Worm (Caenorhabditis elegans) whole organism, L1 larva: ENCODE measurements around the gene hmit-1.3.
A peak's percentile ranks its signal among the peaks of the same experiment; 100 is the strongest.

ENCODE experiments used
- C04F5.9 ChIP-seq: sonication (generic microtip); optimal IDR thresholded peaks from 2 replicates; lab custom pipeline; 2016; ENCODE audit warnings: missing genetic modification characterization, missing compliant biosample characterization
- C16A3.4 ChIP-seq: fragments of 150-350 bp; optimal IDR thresholded peaks from 2 replicates; lab custom pipeline; 2014; ENCODE audit warnings: missing biosample characterization, missing genetic modification characterization
- C34B4.2 ChIP-seq: sonication (generic microtip); optimal IDR thresholded peaks from 2 replicates; lab custom pipeline; 2017; ENCODE audit warnings: mild to moderate bottlenecking, missing genetic modification characterization, missing compliant biosample characterization
- F16B12.6 ChIP-seq: fragments of 150-350 bp; optimal IDR thresholded peaks from 2 replicates; lab custom pipeline; 2014; ENCODE audit warnings: missing biosample characterization, missing genetic modification characterization
- blmp-1 ChIP-seq: fragments of 150-350 bp; optimal IDR thresholded peaks from 2 replicates; lab custom pipeline; 2014; ENCODE audit warnings: missing biosample characterization, missing genetic modification characterization
- ceh-63 ChIP-seq: fragments of 200-800 bp; sonication (Bioruptor generic); optimal IDR thresholded peaks from 2 replicates; lab custom pipeline; 2018; ENCODE audit warnings: mild to moderate bottlenecking, missing genetic modification characterization, missing compliant biosample characterization
- ceh-82 ChIP-seq, 3 experiments: fragments of 150-350 bp in 1 of 3; sonication (generic microtip) in 2 of 3; optimal IDR thresholded peaks; 2 replicates each; lab custom pipeline; 2014 to 2017; ENCODE audit warnings: missing biosample characterization in 3 of 3, missing genetic modification characterization in 3 of 3
- ceh-88 ChIP-seq: fragments of 200-800 bp; sonication (Bioruptor generic); IDR thresholded peaks from 2 replicates; pipeline ENCODE4 v1.3.6; 2022; ENCODE audit warnings: missing genetic modification characterization, missing compliant biosample characterization
- ceh-90 ChIP-seq: sonication (generic microtip); optimal IDR thresholded peaks from 2 replicates; lab custom pipeline; 2016; ENCODE audit warnings: missing genetic modification characterization, missing compliant biosample characterization
- dpl-1 ChIP-seq, 3 experiments: fragments of 150-350 bp in 2 of 3; sonication (generic microtip) in 1 of 3; optimal IDR thresholded peaks; 2 replicates each; lab custom pipeline; 2014 to 2017; ENCODE audit warnings: missing biosample characterization in 3 of 3, missing genetic modification characterization in 3 of 3, missing genetic modification reagents in 3 of 3
- dsc-1 ChIP-seq: sonication (generic microtip); optimal IDR thresholded peaks from 2 replicates; lab custom pipeline; 2016; ENCODE audit warnings: mild to moderate bottlenecking, missing genetic modification characterization, missing compliant biosample characterization
- efl-1 ChIP-seq, 4 experiments: fragments of 150-350 bp; optimal IDR thresholded peaks in 3 of 4; peaks in 1 of 4; 1 replicate in 1 of 4; 2 replicates in 3 of 4; lab custom pipeline; 2014; ENCODE audit warnings: missing biosample characterization in 2 of 4, missing genetic modification characterization in 2 of 4, missing genetic modification reagents in 2 of 4
- egl-27 ChIP-seq, 2 experiments: fragments of 150-350 bp in 1 of 2; sonication (generic microtip); optimal IDR thresholded peaks; 3 replicates each; lab custom pipeline; 2017 to 2018; ENCODE audit warnings: missing biosample characterization in 2 of 2, missing genetic modification characterization in 2 of 2, missing genetic modification reagents in 2 of 2
- elt-2 ChIP-seq: sonication (generic microtip); optimal IDR thresholded peaks from 2 replicates; lab custom pipeline; 2016; ENCODE audit warnings: missing genetic modification characterization, mild to moderate bottlenecking, inconsistent platforms, missing compliant biosample characterization, missing genetic modification reagents
- elt-3 ChIP-seq, 6 experiments: fragments of 150-350 bp in 1 of 6; sonication (generic microtip); optimal IDR thresholded peaks; 2 replicates each; lab custom pipeline; 2017 to 2018; ENCODE audit warnings: missing biosample characterization in 6 of 6, missing genetic modification characterization in 6 of 6, inconsistent platforms in 1 of 6
- fos-1 ChIP-seq: fragments of 150-350 bp; optimal IDR thresholded peaks from 2 replicates; lab custom pipeline; 2014; ENCODE audit warnings: missing biosample characterization, missing genetic modification characterization
- grh-1 ChIP-seq: fragments of 200-800 bp; sonication (Bioruptor generic); IDR thresholded peaks from 2 replicates; pipeline ENCODE4 v1.3.6; 2022; ENCODE audit warnings: missing genetic modification reagents, missing genetic modification characterization, missing compliant biosample characterization
- hlh-4 ChIP-seq: sonication (generic microtip); optimal IDR thresholded peaks from 2 replicates; lab custom pipeline; 2016; ENCODE audit warnings: mild to moderate bottlenecking, missing genetic modification characterization, missing compliant biosample characterization
- jun-1 ChIP-seq: fragments of 150-350 bp; optimal IDR thresholded peaks from 2 replicates; lab custom pipeline; 2014; ENCODE audit warnings: missing biosample characterization, missing genetic modification reagents, missing genetic modification characterization
- lin-13 ChIP-seq: fragments of 150-350 bp; optimal IDR thresholded peaks from 2 replicates; lab custom pipeline; 2014; ENCODE audit warnings: missing biosample characterization, missing genetic modification reagents, missing genetic modification characterization
- lin-14 ChIP-seq: fragments of 200-800 bp; sonication (Bioruptor generic); optimal IDR thresholded peaks from 2 replicates; lab custom pipeline; 2018; ENCODE audit warnings: mild to moderate bottlenecking, missing genetic modification characterization, moderate library complexity, missing compliant biosample characterization
- lin-35 ChIP-seq, 2 experiments: fragments of 150-350 bp; optimal IDR thresholded peaks; 2 replicates each; lab custom pipeline; 2014; ENCODE audit warnings: missing biosample characterization in 2 of 2, missing genetic modification characterization in 2 of 2, missing genetic modification reagents in 2 of 2
- lsy-2 ChIP-seq, 2 experiments: fragments of 150-350 bp; optimal IDR thresholded peaks; 2 replicates each; lab custom pipeline; 2014; ENCODE audit warnings: missing biosample characterization in 2 of 2, missing genetic modification characterization in 2 of 2
- mdl-1 ChIP-seq, 2 experiments: fragments of 150-350 bp; optimal IDR thresholded peaks; 2 replicates each; lab custom pipeline; 2014 to 2017; ENCODE audit warnings: missing biosample characterization in 2 of 2, missing genetic modification characterization in 2 of 2, inconsistent platforms in 1 of 2
- mep-1 ChIP-seq: fragments of 150-350 bp; optimal IDR thresholded peaks from 2 replicates; lab custom pipeline; 2014; ENCODE audit warnings: missing biosample characterization, missing genetic modification characterization
- nhr-11 ChIP-seq: fragments of 150-350 bp; optimal IDR thresholded peaks from 2 replicates; lab custom pipeline; 2014; ENCODE audit warnings: missing biosample characterization, missing genetic modification characterization
- nhr-19 ChIP-seq: fragments of 200-800 bp; sonication (Bioruptor generic); conservative IDR thresholded peaks from 2 replicates; pipeline ENCODE4 v1.3.6; 2022; ENCODE audit warnings: missing genetic modification characterization, missing compliant biosample characterization
- nhr-20 ChIP-seq: sonication (generic microtip); optimal IDR thresholded peaks from 2 replicates; lab custom pipeline; 2016; ENCODE audit warnings: mild to moderate bottlenecking, missing genetic modification characterization, missing compliant biosample characterization
- nhr-28 ChIP-seq: fragments of 150-350 bp; optimal IDR thresholded peaks from 2 replicates; lab custom pipeline; 2014; ENCODE audit warnings: missing biosample characterization, missing genetic modification characterization
- nhr-47 ChIP-seq: sonication (generic microtip); optimal IDR thresholded peaks from 2 replicates; lab custom pipeline; 2016; ENCODE audit warnings: mild to moderate bottlenecking, missing genetic modification characterization, moderate library complexity, missing compliant biosample characterization
- nhr-71 ChIP-seq: sonication (generic microtip); optimal IDR thresholded peaks from 2 replicates; lab custom pipeline; 2016; ENCODE audit warnings: mild to moderate bottlenecking, missing genetic modification characterization, moderate library complexity, missing compliant biosample characterization
- nhr-77 ChIP-seq: fragments of 150-350 bp; optimal IDR thresholded peaks from 2 replicates; lab custom pipeline; 2014; ENCODE audit warnings: missing biosample characterization, missing genetic modification characterization
- nhr-85 ChIP-seq: sonication (generic microtip); peaks from one replicate; lab custom pipeline; 2016; ENCODE audit warnings: missing genetic modification characterization, inconsistent platforms, missing compliant biosample characterization
- nhr-90 ChIP-seq: sonication (generic microtip); optimal IDR thresholded peaks from 2 replicates; lab custom pipeline; 2016; ENCODE audit warnings: mild to moderate bottlenecking, missing genetic modification characterization, missing compliant biosample characterization; ENCODE audit not compliant: poor library complexity
- pqm-1 ChIP-seq: sonication (generic microtip); optimal IDR thresholded peaks from 3 replicates; lab custom pipeline; 2017; ENCODE audit warnings: missing biosample characterization, missing genetic modification characterization
- rnt-1 ChIP-seq: sonication (generic microtip); optimal IDR thresholded peaks from 2 replicates; lab custom pipeline; 2016; ENCODE audit warnings: mild to moderate bottlenecking, missing genetic modification characterization, moderate library complexity, missing compliant biosample characterization
- snu-23 ChIP-seq: sonication (generic microtip); optimal IDR thresholded peaks from 2 replicates; lab custom pipeline; 2016; ENCODE audit warnings: missing genetic modification characterization, missing compliant biosample characterization
- sox-4 ChIP-seq: sonication (generic microtip); optimal IDR thresholded peaks from 2 replicates; lab custom pipeline; 2016; ENCODE audit warnings: missing genetic modification characterization, missing compliant biosample characterization
- sptf-1 ChIP-seq: fragments of 150-350 bp; optimal IDR thresholded peaks from 2 replicates; lab custom pipeline; 2014; ENCODE audit warnings: missing biosample characterization, missing genetic modification characterization
- swsn-7 ChIP-seq: sonication (generic microtip); optimal IDR thresholded peaks from 2 replicates; lab custom pipeline; 2016; ENCODE audit warnings: missing genetic modification characterization, missing compliant biosample characterization
- tbx-2 ChIP-seq: sonication (generic microtip); optimal IDR thresholded peaks from 2 replicates; lab custom pipeline; 2016; ENCODE audit warnings: missing genetic modification characterization, missing compliant biosample characterization
- unc-130 ChIP-seq: fragments of 150-350 bp; optimal IDR thresholded peaks from 2 replicates; lab custom pipeline; 2017; ENCODE audit warnings: missing biosample characterization, missing genetic modification characterization, inconsistent platforms
- unc-62 ChIP-seq: fragments of 150-350 bp; optimal IDR thresholded peaks from 2 replicates; lab custom pipeline; 2014; ENCODE audit warnings: missing biosample characterization, missing genetic modification reagents, missing genetic modification characterization
- xbp-1 ChIP-seq: sonication (generic microtip); optimal IDR thresholded peaks from 2 replicates; lab custom pipeline; 2016; ENCODE audit warnings: missing genetic modification characterization, missing compliant biosample characterization
- ztf-11 ChIP-seq, 2 experiments: sonication (generic microtip); optimal IDR thresholded peaks; 2 replicates each; lab custom pipeline; 2016 to 2017; ENCODE audit warnings: missing genetic modification characterization in 2 of 2, missing biosample characterization in 1 of 2, missing compliant biosample characterization in 1 of 2
- ztf-4 ChIP-seq: fragments of 150-350 bp; optimal IDR thresholded peaks from 2 replicates; lab custom pipeline; 2014; ENCODE audit warnings: missing biosample characterization, missing genetic modification characterization

hmit-1.3 gene

DNA sequence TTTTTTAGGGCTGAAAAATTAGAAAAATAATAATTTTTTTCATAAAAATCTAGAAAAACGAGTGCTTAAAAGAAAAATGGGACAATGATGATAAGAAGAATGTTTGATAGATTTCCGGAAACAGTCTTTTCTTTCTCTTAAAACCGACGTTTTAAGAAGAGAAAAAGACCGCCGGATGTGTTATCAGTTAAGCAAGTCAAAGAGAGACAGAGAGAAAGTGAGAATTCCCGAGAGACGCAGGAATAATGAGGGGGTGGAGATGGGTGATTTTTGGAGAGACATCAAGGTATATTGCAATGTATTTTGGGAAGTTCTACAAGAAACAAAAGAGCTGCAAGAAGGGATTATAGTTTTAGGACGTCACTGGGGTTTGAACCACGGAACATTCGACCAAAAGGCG is 43.9 kb downstream of the hmit-1.3 start, which contains the start of gene C34C12.9:
Gene C34C12.9 (minus strand): TSS at position 16 of the 400 bp plus-strand sequence.
- TF ChIP-seq blmp-1 (tag; lab: Kevin White, UChicago) (peak; percentile 33), hlh-4 (tag; lab: Kevin White, UChicago) (no peak), pqm-1 (peak; percentile 5), unc-62 (GFP tag; lab: Kevin White, UChicago) (no peak), elt-2 (tag; lab: Kevin White, UChicago) (peak; percentile 30)

DNA sequence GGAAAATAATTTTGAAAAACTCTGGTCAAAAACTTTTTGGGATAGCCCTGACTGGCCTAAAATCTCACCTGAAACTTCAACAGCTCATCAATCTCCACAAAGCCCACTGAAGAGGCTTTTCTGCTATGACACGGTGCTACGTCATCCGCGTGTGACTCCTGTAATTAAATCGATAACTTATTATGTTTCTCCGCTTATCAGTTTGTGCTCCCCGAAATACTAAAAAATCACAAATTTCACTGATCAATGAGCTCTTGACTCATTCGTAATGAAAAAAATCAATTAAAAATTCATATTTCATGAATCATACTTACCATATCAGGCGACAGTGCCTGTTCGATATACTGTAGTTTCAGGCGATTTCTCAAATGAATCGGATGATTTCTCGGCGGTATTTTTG is 44.4 kb downstream of the hmit-1.3 start:
- TF ChIP-seq elt-2 (tag; lab: Kevin White, UChicago) (peak; percentile 18), blmp-1 (tag; lab: Kevin White, UChicago) (no peak), lin-35 (GFP tag; optimal IDR thresholded peaks at IDR 0.05; lab: Kevin White, UChicago) (peak in 1 of 2 experiments; percentile 4)

DNA sequence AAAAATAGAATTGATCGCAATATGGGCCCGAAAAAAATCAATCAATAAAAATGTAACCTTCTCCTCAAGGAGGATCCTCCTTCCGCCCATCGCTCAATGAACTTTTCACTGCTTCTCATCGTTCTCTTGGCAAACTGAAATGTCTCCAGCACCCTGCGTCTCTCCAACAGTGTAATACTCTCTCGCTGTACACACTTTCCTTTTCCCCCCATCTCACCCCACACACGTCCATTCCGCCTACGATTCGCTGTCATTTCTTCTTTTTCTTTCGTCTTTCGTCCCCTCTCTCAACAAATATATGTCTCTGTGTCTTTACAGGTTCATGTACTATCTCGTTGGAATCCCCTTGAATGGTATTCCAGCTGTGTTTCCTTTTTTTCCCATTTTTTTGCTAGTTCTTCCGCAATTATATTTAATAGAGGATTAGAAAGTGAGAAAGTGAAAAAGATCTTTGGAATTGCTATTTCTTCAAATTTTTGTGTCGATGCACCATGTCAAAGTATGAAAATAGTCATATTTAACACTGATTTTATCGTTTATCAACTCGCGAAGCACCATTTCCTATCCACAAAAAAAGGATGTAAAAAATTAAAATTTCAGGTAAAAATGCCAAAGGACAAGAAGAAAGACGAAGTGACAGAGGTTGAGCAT is 47.9 kb downstream of the hmit-1.3 start, which contains the start of gene rsu-1:
Gene rsu-1 (plus strand): TSS at position 601 of the 651 bp plus-strand sequence.
- TF ChIP-seq efl-1 (optimal IDR thresholded peaks at IDR 0.05; lab: Kevin White, UChicago) (peak; percentile 58 to 67), efl-1 (GFP tag; optimal IDR thresholded peaks at IDR 0.05 in 1 of 2; lab: Kevin White, UChicago) (peak; percentile 47 to 91), lin-35 (GFP tag; optimal IDR thresholded peaks at IDR 0.05; lab: Kevin White, UChicago) (peak; percentile 37 to 42), rnt-1 (tag; lab: Kevin White, UChicago) (peak; percentile 68), ceh-90 (tag; lab: Kevin White, UChicago) (no peak), mep-1 (tag; lab: Kevin White, UChicago) (peak; percentile 71), ztf-4 (tag; lab: Kevin White, UChicago) (no peak), nhr-20 (peak; percentile 67), ztf-11 (tag; optimal IDR thresholded peaks at IDR 0.05; lab: Kevin White, UChicago) (peak in 1 of 2 experiments; percentile 49), tbx-2 (peak; percentile 55), dpl-1 (GFP tag; optimal IDR thresholded peaks at IDR 0.05; lab: Kevin White, UChicago) (peak in 2 of 3 experiments; percentile 36 to 42), nhr-19 (GFP tag; lab: Robert Waterston, UW) (peak; percentile 61), nhr-77 (peak; percentile 54), nhr-11 (tag; lab: Kevin White, UChicago) (peak; percentile 9), sptf-1 (tag; lab: Kevin White, UChicago) (no peak), nhr-90 (peak; percentile 47), lin-14 (GFP tag; lab: Kevin White, UChicago) (peak; percentile 86), snu-23 (GFP tag; lab: Kevin White, UChicago) (peak; percentile 83), blmp-1 (tag; lab: Kevin White, UChicago) (peak; percentile 95), jun-1 (peak; percentile 53), sox-4 (no peak), xbp-1 (tag; lab: Kevin White, UChicago) (peak; percentile 69), C16A3.4 (tag; lab: Kevin White, UChicago) (peak; percentile 34), ceh-63 (GFP tag; lab: Kevin White, UChicago) (no peak), nhr-85 (tag; lab: Kevin White, UChicago) (peak; percentile 46), swsn-7 (tag; lab: Kevin White, UChicago) (peak; percentile 64), F16B12.6 (tag; lab: Kevin White, UChicago) (peak; percentile 2), fos-1 (tag; lab: Kevin White, UChicago) (peak; percentile 11), lin-13 (GFP tag; lab: Kevin White, UChicago) (no peak), unc-130 (no peak), dsc-1 (tag; lab: Kevin White, UChicago) (peak; percentile 47), nhr-28 (tag; lab: Kevin White, UChicago) (no peak), elt-3 (tag; optimal IDR thresholded peaks at IDR 0.05; lab: Kevin White, UChicago) (peak in 1 of 6 experiments; percentile 15), ceh-88 (no peak), nhr-71 (peak; percentile 74), ceh-82 (tag; optimal IDR thresholded peaks at IDR 0.05; lab: Kevin White, UChicago) (peak; percentile 6 to 39 (median 34)), C34B4.2 (tag; lab: Kevin White, UChicago) (no peak), nhr-47 (tag; lab: Kevin White, UChicago) (peak; percentile 57), grh-1 (GFP tag; lab: Robert Waterston, UW) (no peak), lsy-2 (tag; optimal IDR thresholded peaks at IDR 0.05; lab: Kevin White, UChicago) (peak; percentile 66 to 75), mdl-1 (tag; optimal IDR thresholded peaks at IDR 0.05; lab: Kevin White, UChicago) (peak in 1 of 2 experiments; percentile 48), egl-27 (tag; optimal IDR thresholded peaks at IDR 0.05; lab: Kevin White, UChicago) (peak in 1 of 2 experiments; percentile 18), C04F5.9 (tag; lab: Kevin White, UChicago) (no peak)
